Fruit fly (Drosophila melanogaster) ovary, adult (tissue): ENCODE data around the gene Arfip.

Source experiments
- CG17801 ChIP-seq: fragments of 200-800 bp; optimal IDR thresholded peaks from 2 replicates; lab custom pipeline; 2019; ENCODE audit warnings: missing biosample characterization, mild to moderate bottlenecking, missing genetic modification characterization, moderate library complexity; ENCODE audit not compliant: partially characterized antibody

The Arfip gene

dm6 chr3R:11237598-11237997 is 2.8 kb upstream of the Arfip start, which contains the start of gene CG31388:
CG31388 (plus strand) TSS chr3R:11237815.
- TF ChIP-seq CG17801 (GFP tag; lab: Kevin White, UChicago): no peak

dm6 chr3R:11236041-11236440 is 1.2 kb upstream of the Arfip start, which contains the start of gene CG31441:
CG31441 (plus strand) TSS chr3R:11236286.
- TF ChIP-seq CG17801 (GFP tag; lab: Kevin White, UChicago): no peak

- no peak for TF ChIP-seq CG17801 (GFP tag; lab: Kevin White, UChicago)
Observed at dm6 chr3R:11231705-11232261, 3.0 kb downstream of the Arfip start, which contains the start of the genes CG17187 and Dph3. CG17187 (minus strand) TSS chr3R:11231879. Dph3 (plus strand) TSS chr3R:11231912.

- TF ChIP-seq CG17801 (GFP tag; lab: Kevin White, UChicago): no peak
Observed at dm6 chr3R:11231037-11231436, 3.8 kb downstream of the Arfip start.

dm6 chr3R:11230392-11230791 is 4.4 kb downstream of the Arfip start, which contains the start of gene GCC88:
GCC88 (minus strand) TSS chr3R:11230600.
- TF ChIP-seq CG17801 (GFP tag; lab: Kevin White, UChicago): no peak

- TF ChIP-seq CG17801 (GFP tag; lab: Kevin White, UChicago): peak; percentile 98
Observed at dm6 chr3R:11226496-11226895, 8.3 kb downstream of the Arfip start, which contains the start of gene CG17726. CG17726 (plus strand) TSS chr3R:11226762.

dm6 chr3R:11225220-11225619 is 9.6 kb downstream of the Arfip start, which contains the start of gene scpr-C:
scpr-C (plus strand) TSS chr3R:11225520.
- no peak for TF ChIP-seq CG17801 (GFP tag; lab: Kevin White, UChicago)

dm6 chr3R:11224478-11224877 is 10.3 kb downstream of the Arfip start:
- no peak for TF ChIP-seq CG17801 (GFP tag; lab: Kevin White, UChicago)

- no peak for TF ChIP-seq CG17801 (GFP tag; lab: Kevin White, UChicago)
Observed at dm6 chr3R:11222587-11222986, 12.2 kb downstream of the Arfip start.

dm6 chr3R:11221437-11222230 is 13.2 kb downstream of the Arfip start, which contains the start of the genes CG6693 and RpL3:
CG6693 (minus strand) TSS chr3R:11221639.
RpL3 (plus strand) TSS chr3R:11221894.
- peak; percentile 84 for TF ChIP-seq CG17801 (GFP tag; lab: Kevin White, UChicago)

- TF ChIP-seq CG17801 (GFP tag; lab: Kevin White, UChicago): no peak
Observed at dm6 chr3R:11219883-11220282, 14.9 kb downstream of the Arfip start, which contains the start of gene CG6689. CG6689 (minus strand) TSS chr3R:11220064.

- peak; percentile 94 for TF ChIP-seq CG17801 (GFP tag; lab: Kevin White, UChicago)
Observed at dm6 chr3R:11216156-11216630, 18.6 kb downstream of the Arfip start, which contains the start of the genes RpS25 and CG4820. RpS25 (minus strand) TSS chr3R:11216287. CG4820 (plus strand) TSS chr3R:11216535.

dm6 chr3R:11214449-11214950 is 20.3 kb downstream of the Arfip start, which contains the start of gene ZnT86D:
ZnT86D (minus strand) TSS chr3R:11214539.
- peak; percentile 82 for TF ChIP-seq CG17801 (GFP tag; lab: Kevin White, UChicago)

dm6 chr3R:11211291-11212061 is 23.3 kb downstream of the Arfip start:
- peak; percentile 65 for TF ChIP-seq CG17801 (GFP tag; lab: Kevin White, UChicago)
